Fruit fly (Drosophila melanogaster): ENCODE measurements around the gene CG3226.
A peak's percentile ranks its signal among the peaks of the same experiment; 100 is the strongest.

CG3226 gene

DNA sequence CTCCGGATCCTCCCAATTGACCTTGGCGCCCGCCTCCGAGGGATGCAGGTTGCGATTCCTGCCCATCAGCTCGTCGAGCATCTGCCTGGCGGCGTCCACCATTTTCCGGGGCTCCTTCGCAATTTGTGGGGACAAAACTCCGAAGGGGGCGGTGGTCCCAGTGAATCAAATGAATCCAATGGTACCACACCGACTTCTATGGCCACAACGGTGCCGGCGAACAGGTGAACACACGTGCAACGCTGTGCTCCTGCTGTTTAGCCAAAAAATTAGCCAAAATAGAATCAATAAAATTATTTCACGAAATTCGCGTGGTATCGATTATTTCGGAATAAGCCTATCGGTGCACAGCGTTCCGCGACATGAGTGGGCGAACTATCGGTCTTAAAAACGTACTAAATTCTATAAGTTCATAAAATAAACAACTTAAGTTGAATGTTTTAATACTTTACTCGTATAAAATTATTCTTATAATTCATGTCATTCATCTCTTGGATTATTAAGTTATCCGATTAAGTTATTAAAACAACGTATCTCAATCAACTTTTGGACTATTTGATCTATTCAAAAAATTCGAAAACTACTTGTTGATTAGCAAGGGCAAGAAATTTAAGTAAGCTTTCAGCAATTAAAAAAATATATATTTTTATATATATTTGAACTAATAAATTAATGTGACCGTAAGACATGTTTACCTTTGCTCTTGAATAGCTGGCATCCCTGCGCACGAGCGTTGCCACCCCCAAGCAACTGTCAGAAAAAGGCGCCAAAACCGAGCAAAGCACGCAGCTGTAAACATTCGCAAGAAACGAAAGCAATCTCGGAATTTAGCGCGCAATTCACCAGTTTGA lies 19.8 kb upstream of the CG3226 start, which contains the start of the genes CG3198 and Mcm6 (continued):
- TF ChIP-seq fd102C (GFP tag; optimal IDR thresholded peaks at IDR 0.05) (no peak), CG10431 (GFP tag; optimal IDR thresholded peaks at IDR 0.05) (no peak), CG14014 (GFP tag; IDR thresholded peaks at IDR 0.05) (no peak), zfh2 (GFP tag; optimal IDR thresholded peaks at IDR 0.05) (no peak), CG14710 (tag; optimal IDR thresholded peaks at IDR 0.05) (peak; percentile 67), gcm2 (GFP tag; optimal IDR thresholded peaks at IDR 0.05) (no peak), CG15514 (GFP tag; optimal IDR thresholded peaks at IDR 0.05) (peak; percentile 50), CG9215 (GFP tag; IDR thresholded peaks at IDR 0.05) (no peak), hbn (GFP tag; IDR thresholded peaks at IDR 0.05; ENCODE audit: partially characterized antibody) (peak; percentile 63), Tbp (GFP tag; optimal IDR thresholded peaks at IDR 0.05) (no peak), vnd (GFP tag; IDR thresholded peaks at IDR 0.05; ENCODE audit: partially characterized antibody) (peak; percentile 59; the same call in 1 of the 3 replicates), CG2116 (GFP tag; optimal IDR thresholded peaks at IDR 0.05) (peak; percentile 52), dpn (GFP tag; optimal IDR thresholded peaks at IDR 0.05) (no peak), caup (GFP tag; optimal IDR thresholded peaks at IDR 0.05; ENCODE audit: severe bottlenecking) (no peak), inv (GFP tag; IDR thresholded peaks at IDR 0.05; ENCODE audit: partially characterized antibody) (peak; percentile 50; the same call in 1 of the 2 replicates), HLHmδ (GFP tag; optimal IDR thresholded peaks at IDR 0.05) (no peak), gsb-n (tag; optimal IDR thresholded peaks at IDR 0.05) (no peak), bcd (GFP tag; optimal IDR thresholded peaks at IDR 0.05) (no peak), Hr3 (GFP tag; optimal IDR thresholded peaks at IDR 0.05) (no peak), CG18262 (tag; optimal IDR thresholded peaks at IDR 0.05) (peak; percentile 3), slou (GFP tag; optimal IDR thresholded peaks at IDR 0.05) (no peak), Deaf1 (tag; optimal IDR thresholded peaks at IDR 0.05) (no peak), kni (GFP tag; optimal IDR thresholded peaks at IDR 0.05) (no peak), jing (GFP tag; optimal IDR thresholded peaks at IDR 0.05) (no peak), CG8290 (GFP tag; optimal IDR thresholded peaks at IDR 0.05) (no peak), CG8290 (tag; optimal IDR thresholded peaks at IDR 0.05) (no peak), salm (tag; optimal IDR thresholded peaks at IDR 0.05) (no peak), CG12236 (GFP tag; optimal IDR thresholded peaks at IDR 0.05) (no peak), CG15696 (tag; optimal IDR thresholded peaks at IDR 0.05) (no peak), CG2875 (GFP tag; optimal IDR thresholded peaks at IDR 0.05) (no peak), ewg (GFP tag; optimal IDR thresholded peaks at IDR 0.05) (no peak), CG6689 (GFP tag; IDR thresholded peaks at IDR 0.05) (0 out of 2 replicates have a peak, but pooled peaks have one; percentile 16), sc (optimal IDR thresholded peaks at IDR 0.05) (no peak), sc (GFP tag; optimal IDR thresholded peaks at IDR 0.05) (no peak), Spps (tag; optimal IDR thresholded peaks at IDR 0.05) (no peak), CG1024 (GFP tag; IDR thresholded peaks at IDR 0.05) (no peak), PHDP (tag; optimal IDR thresholded peaks at IDR 0.05) (no peak), esg (GFP tag; conservative IDR thresholded peaks at IDR 0.05) (no peak), sqz (GFP tag; optimal IDR thresholded peaks at IDR 0.05) (no peak), ind (GFP tag; optimal IDR thresholded peaks at IDR 0.05) (no peak), lilli (GFP tag; optimal IDR thresholded peaks at IDR 0.05) (no peak), CG9876 (GFP tag; optimal IDR thresholded peaks at IDR 0.05) (no peak), ato (GFP tag; IDR thresholded peaks at IDR 0.05; ENCODE audit: partially characterized antibody) (peak; percentile 44; the same call in 1 of the 2 replicates), twi (tag; optimal IDR thresholded peaks at IDR 0.05) (no peak), amos (GFP tag; IDR thresholded peaks at IDR 0.05; ENCODE audit: partially characterized antibody) (peak; percentile 76), Oli (tag; optimal IDR thresholded peaks at IDR 0.05) (no peak), MESR4 (GFP tag; optimal IDR thresholded peaks at IDR 0.05) (peak; percentile 81), CG17802 (tag; optimal IDR thresholded peaks at IDR 0.05) (no peak), B-H2 (GFP tag; optimal IDR thresholded peaks at IDR 0.05) (no peak)

All from whole organism, embryonic.